Worm (Caenorhabditis elegans): ENCODE results near the gene nhr-234.

Gene nhr-234

ce11 chrII:12679635-12680034 lies 43.2 kb downstream of the nhr-234 start, which contains the start of the genes Y38E10A.33 and cox-10:
Y38E10A.33 (minus strand) TSS chrII:12679646.
cox-10 (plus strand) TSS chrII:12679954.
- TF ChIP-seq nhr-76 (tag; optimal IDR thresholded peaks at IDR 0.05): no peak
- peak; percentile 72 for TF ChIP-seq hmg-11 (tag; optimal IDR thresholded peaks at IDR 0.05)
- peak; percentile 13 for TF ChIP-seq elt-2 (tag; optimal IDR thresholded peaks at IDR 0.05)
- peak; percentile 62 for TF ChIP-seq pha-4 (tag; optimal IDR thresholded peaks at IDR 0.05)
- TF ChIP-seq ceh-28 (tag; optimal IDR thresholded peaks at IDR 0.05): no peak
- TF ChIP-seq nfya-1 (tag; optimal IDR thresholded peaks at IDR 0.05; ENCODE audit: insufficient read depth): peak; percentile 69
- no peak for TF ChIP-seq tbx-2 (tag; optimal IDR thresholded peaks at IDR 0.05)
- peak; percentile 70 for TF ChIP-seq lin-15B (tag; optimal IDR thresholded peaks at IDR 0.05)
- peak; percentile 77 for TF ChIP-seq nhr-23 (tag; optimal IDR thresholded peaks at IDR 0.05)
- peak; percentile 98 for TF ChIP-seq R02D3.7 (tag; optimal IDR thresholded peaks at IDR 0.05)
- TF ChIP-seq eor-1 (tag; optimal IDR thresholded peaks at IDR 0.05): no peak
